Worm (Caenorhabditis elegans) whole organism, L4/young adult: ENCODE results near the gene ZK105.14.

Experiments
- W03F9.2 ChIP-seq: fragments of 150-350 bp; optimal IDR thresholded peaks from 2 replicates; lab custom pipeline; 2014; ENCODE audit warnings: missing biosample characterization, missing genetic modification characterization
- dao-5 ChIP-seq: sonication (generic microtip); optimal IDR thresholded peaks from 2 replicates; lab custom pipeline; 2016; ENCODE audit warnings: missing genotype, missing genetic modification characterization, moderate library complexity, missing compliant biosample characterization
- him-1 ChIP-seq: sonication (generic microtip); optimal IDR thresholded peaks from 2 replicates; lab custom pipeline; 2016; ENCODE audit warnings: missing genotype, missing genetic modification reagents, missing genetic modification characterization, missing compliant biosample characterization

ce11 chrV:7716034-7716433 lies 5.8 kb downstream of the ZK105.14 start, which contains the start of gene ZK105.12:
- TF ChIP-seq him-1 (tag; lab: Kevin White, UChicago) (no peak), dao-5 (tag; lab: Kevin White, UChicago) (no peak), W03F9.2 (no peak)
